Fruit fly (Drosophila melanogaster) whole organism, embryonic: ENCODE measurements around the gene Bx42.

Experiments used
- Aef1 ChIP-seq: fragments of 200-800 bp; sonication (Bioruptor generic); IDR thresholded peaks from 3 replicates; pipeline ENCODE4 v1.3.6; 2022; ENCODE audit warnings: missing biosample characterization, missing genetic modification characterization
- Bgb ChIP-seq: fragments of 200-800 bp; sonication (Bioruptor generic); IDR thresholded peaks from 2 replicates; pipeline ENCODE4 v1.3.6; 2022; ENCODE audit warnings: missing biosample characterization, missing genetic modification characterization; ENCODE audit not compliant: partially characterized antibody
- CG10147 ChIP-seq: fragments of 200-800 bp; sonication (Bioruptor generic); optimal IDR thresholded peaks from 2 replicates; lab custom pipeline; 2019; ENCODE audit warnings: missing biosample characterization, mild to moderate bottlenecking, missing genetic modification characterization, moderate library complexity
- CG10209 ChIP-seq: fragments of 200-800 bp; sonication (Bioruptor generic); optimal IDR thresholded peaks from 3 replicates; lab custom pipeline; 2017; ENCODE audit warnings: missing biosample characterization, mild to moderate bottlenecking, missing genetic modification characterization, missing genetic modification reagents
- CG10321 ChIP-seq: fragments of 200-800 bp; sonication (Bioruptor generic); IDR thresholded peaks from 2 replicates; pipeline ENCODE4 v1.3.6; 2022; ENCODE audit warnings: missing biosample characterization, missing genetic modification characterization
- CG10654 ChIP-seq: fragments of 200-800 bp; sonication (Bioruptor generic); optimal IDR thresholded peaks from 2 replicates; lab custom pipeline; 2016; ENCODE audit warnings: missing biosample characterization, missing genetic modification characterization
- CG13424 ChIP-seq: fragments of 200-800 bp; sonication (Bioruptor generic); optimal IDR thresholded peaks from 2 replicates; lab custom pipeline; 2019; ENCODE audit warnings: missing biosample characterization, mild to moderate bottlenecking, missing genetic modification characterization, moderate library complexity
- CG1647 ChIP-seq: fragments of 200-800 bp; sonication (Bioruptor generic); optimal IDR thresholded peaks from 3 replicates; lab custom pipeline; 2016; ENCODE audit warnings: missing biosample characterization, missing genetic modification characterization
- CG17829 ChIP-seq: fragments of 200-800 bp; optimal IDR thresholded peaks from 2 replicates; lab custom pipeline; 2019; ENCODE audit warnings: missing biosample characterization, mild to moderate bottlenecking, missing genetic modification characterization, moderate library complexity
- CG2889 ChIP-seq: fragments of 200-800 bp; sonication (Bioruptor generic); IDR thresholded peaks from 3 replicates; pipeline ENCODE4 v1.3.6; 2022; ENCODE audit warnings: missing biosample characterization, missing genetic modification characterization
- CG30403 ChIP-seq: fragments of 200-800 bp; sonication (Bioruptor generic); optimal IDR thresholded peaks from 3 replicates; lab custom pipeline; 2016; ENCODE audit warnings: missing biosample characterization, missing genetic modification characterization
- CG32532 ChIP-seq: fragments of 200-800 bp; sonication (Bioruptor generic); IDR thresholded peaks from 2 replicates; pipeline ENCODE4 v1.3.6; 2022; ENCODE audit warnings: missing biosample characterization, missing genetic modification characterization
- CG4404 ChIP-seq: fragments of 200-800 bp; sonication (Bioruptor generic); IDR thresholded peaks from 2 replicates; pipeline ENCODE4 v1.3.6; 2022; ENCODE audit warnings: missing biosample characterization, missing genetic modification characterization
- CG4854 ChIP-seq: fragments of 200-800 bp; sonication (Bioruptor generic); optimal IDR thresholded peaks from 2 replicates; lab custom pipeline; 2016; ENCODE audit warnings: missing biosample characterization, missing genetic modification characterization, inconsistent platforms
- CG6272 ChIP-seq: fragments of 200-800 bp; sonication (Bioruptor generic); IDR thresholded peaks from 2 replicates; pipeline ENCODE4 v1.3.6; 2022; ENCODE audit warnings: missing biosample characterization, missing genetic modification characterization
- CG7556 ChIP-seq: fragments of 200-800 bp; sonication (Bioruptor generic); optimal IDR thresholded peaks from 2 replicates; lab custom pipeline; 2017; ENCODE audit warnings: missing biosample characterization, mild to moderate bottlenecking, missing genetic modification characterization
- CG7839 ChIP-seq: fragments of 200-800 bp; sonication (Bioruptor generic); optimal IDR thresholded peaks from 3 replicates; lab custom pipeline; 2018; ENCODE audit warnings: missing biosample characterization, mild to moderate bottlenecking, missing genetic modification characterization, moderate library complexity
- CG8944 ChIP-seq: fragments of 200-800 bp; sonication (Bioruptor generic); optimal IDR thresholded peaks from 3 replicates; lab custom pipeline; 2016; ENCODE audit warnings: missing biosample characterization, missing genetic modification characterization
- CG9215 ChIP-seq: fragments of 200-800 bp; sonication (Bioruptor generic); IDR thresholded peaks from 2 replicates; pipeline ENCODE4 v1.3.6; 2022; ENCODE audit warnings: missing biosample characterization, missing genetic modification characterization
- Fer3 ChIP-seq: fragments of 200-800 bp; sonication (Bioruptor generic); optimal IDR thresholded peaks from 2 replicates; lab custom pipeline; 2018; ENCODE audit warnings: missing biosample characterization, mild to moderate bottlenecking, missing genetic modification characterization, moderate library complexity
- HHEX ChIP-seq: fragments of 200-800 bp; sonication (Bioruptor generic); optimal IDR thresholded peaks from 3 replicates; lab custom pipeline; 2017; ENCODE audit warnings: missing biosample characterization, mild to moderate bottlenecking, missing genetic modification characterization, missing genetic modification reagents
- Meics ChIP-seq: fragments of 200-800 bp; sonication (Bioruptor generic); optimal IDR thresholded peaks from 2 replicates; lab custom pipeline; 2017; ENCODE audit warnings: missing biosample characterization, mild to moderate bottlenecking, missing genetic modification characterization
- NfI ChIP-seq: fragments of 200-800 bp; sonication (Bioruptor generic); optimal IDR thresholded peaks from 3 replicates; lab custom pipeline; 2018; ENCODE audit warnings: missing biosample characterization, mild to moderate bottlenecking, missing genetic modification characterization, moderate library complexity
- Opbp ChIP-seq: fragments of 200-800 bp; sonication (Bioruptor generic); IDR thresholded peaks from 3 replicates; pipeline ENCODE4 v1.3.6; 2022; ENCODE audit warnings: missing biosample characterization, missing genetic modification characterization; ENCODE audit not compliant: partially characterized antibody
- Rfx ChIP-seq: fragments of 200-800 bp; sonication (Bioruptor generic); IDR thresholded peaks from 2 replicates; pipeline ENCODE4 v1.3.6; 2022; ENCODE audit warnings: missing biosample characterization, missing genetic modification characterization
- Xbp1 ChIP-seq: fragments of 200-800 bp; sonication (Bioruptor generic); optimal IDR thresholded peaks from 3 replicates; lab custom pipeline; 2016; ENCODE audit warnings: missing biosample characterization, mild to moderate bottlenecking, missing genetic modification characterization
- Xrp1 ChIP-seq: fragments of 200-800 bp; sonication (Bioruptor generic); IDR thresholded peaks from 2 replicates; pipeline ENCODE4 v1.3.6; 2022; ENCODE audit warnings: missing biosample characterization, missing genetic modification characterization
- abd-A ChIP-seq: fragments of 200-800 bp; sonication (Bioruptor generic); optimal IDR thresholded peaks from 3 replicates; lab custom pipeline; 2019; ENCODE audit warnings: missing biosample characterization, mild to moderate bottlenecking, missing genetic modification characterization, moderate library complexity
- ash1 ChIP-seq: fragments of 200-800 bp; sonication (Bioruptor generic); optimal IDR thresholded peaks from 2 replicates; lab custom pipeline; 2018; ENCODE audit warnings: missing biosample characterization, mild to moderate bottlenecking, missing genetic modification characterization
- bab2 ChIP-seq: fragments of 200-800 bp; sonication (Bioruptor generic); optimal IDR thresholded peaks from 2 replicates; lab custom pipeline; 2016; ENCODE audit warnings: missing biosample characterization, missing genetic modification characterization
- bcd ChIP-seq: fragments of 200-800 bp; sonication (Bioruptor generic); optimal IDR thresholded peaks from 2 replicates; lab custom pipeline; 2017; ENCODE audit warnings: missing biosample characterization, mild to moderate bottlenecking, missing genetic modification characterization
- br ChIP-seq: fragments of >200 bp; optimal IDR thresholded peaks from 2 replicates; lab custom pipeline; 2017
- bsh ChIP-seq, 2 experiments: fragments of 200-800 bp; sonication (Bioruptor generic); optimal IDR thresholded peaks; 2 replicates each; lab custom pipeline; 2017 to 2018; ENCODE audit warnings: mild to moderate bottlenecking in 2 of 2, missing biosample characterization in 2 of 2, missing genetic modification characterization in 2 of 2, moderate library complexity in 1 of 2
- chif ChIP-seq, 2 experiments: fragments of 200-800 bp; sonication (Bioruptor generic); optimal IDR thresholded peaks; 3 replicates each; lab custom pipeline; 2016; ENCODE audit warnings: missing biosample characterization in 2 of 2, missing genetic modification characterization in 2 of 2
- ci ChIP-seq: fragments of 200-800 bp; sonication (Bioruptor generic); IDR thresholded peaks from 3 replicates; pipeline ENCODE4 v1.3.6; 2022; ENCODE audit warnings: missing biosample characterization, missing genetic modification characterization
- dmrt11E ChIP-seq: fragments of 200-800 bp; sonication (Bioruptor generic); optimal IDR thresholded peaks from 3 replicates; lab custom pipeline; 2018; ENCODE audit warnings: missing biosample characterization, mild to moderate bottlenecking, missing genetic modification characterization, moderate library complexity
- esg ChIP-seq: fragments of 200-800 bp; sonication (Bioruptor generic); conservative IDR thresholded peaks from 2 replicates; pipeline ENCODE4 v1.3.6; 2022; ENCODE audit warnings: missing biosample characterization, missing genetic modification characterization
- gem ChIP-seq: fragments of 200-800 bp; sonication (Bioruptor generic); optimal IDR thresholded peaks from 2 replicates; lab custom pipeline; 2019; ENCODE audit warnings: missing biosample characterization, mild to moderate bottlenecking, missing genetic modification characterization, moderate library complexity
- grau ChIP-seq: fragments of 200-800 bp; optimal IDR thresholded peaks from 3 replicates; lab custom pipeline; 2019; ENCODE audit warnings: missing biosample characterization, mild to moderate bottlenecking, missing genetic modification characterization, moderate library complexity
- gsb ChIP-seq: fragments of 200-800 bp; sonication (Bioruptor generic); IDR thresholded peaks from 2 replicates; pipeline ENCODE4 v1.3.6; 2022; ENCODE audit warnings: missing biosample characterization, missing genetic modification characterization
- luna ChIP-seq: fragments of 200-800 bp; sonication (Bioruptor generic); optimal IDR thresholded peaks from 2 replicates; lab custom pipeline; 2016; ENCODE audit warnings: missing biosample characterization, missing genetic modification characterization
- mam ChIP-seq: fragments of 200-800 bp; sonication (Bioruptor generic); optimal IDR thresholded peaks from 3 replicates; lab custom pipeline; 2016; ENCODE audit warnings: missing biosample characterization, missing genetic modification characterization
- nerfin-1 ChIP-seq: fragments of 200-800 bp; sonication (Bioruptor generic); optimal IDR thresholded peaks from 3 replicates; lab custom pipeline; 2019; ENCODE audit warnings: missing biosample characterization, mild to moderate bottlenecking, missing genetic modification characterization, moderate library complexity
- phol ChIP-seq: fragments of 200-800 bp; sonication (Bioruptor generic); optimal IDR thresholded peaks from 3 replicates; lab custom pipeline; 2018; ENCODE audit warnings: missing biosample characterization, mild to moderate bottlenecking, missing genetic modification characterization, moderate library complexity
- run ChIP-seq: fragments of 200-800 bp; sonication (Bioruptor generic); optimal IDR thresholded peaks from 3 replicates; lab custom pipeline; 2018; ENCODE audit warnings: missing biosample characterization, mild to moderate bottlenecking, missing genetic modification characterization
- sisA ChIP-seq: fragments of 200-800 bp; sonication (Bioruptor generic); IDR thresholded peaks from 2 replicates; pipeline ENCODE4 v1.3.6; 2022; ENCODE audit warnings: missing biosample characterization, missing genetic modification characterization
- trh ChIP-seq: fragments of 200-800 bp; sonication (Bioruptor generic); optimal IDR thresholded peaks from 2 replicates; lab custom pipeline; 2016; ENCODE audit warnings: missing biosample characterization, missing genetic modification characterization
- unpg ChIP-seq: fragments of 200-800 bp; sonication (Bioruptor generic); optimal IDR thresholded peaks from 3 replicates; lab custom pipeline; 2018; ENCODE audit warnings: missing biosample characterization, mild to moderate bottlenecking, missing genetic modification characterization, moderate library complexity

Bx42 gene

DNA sequence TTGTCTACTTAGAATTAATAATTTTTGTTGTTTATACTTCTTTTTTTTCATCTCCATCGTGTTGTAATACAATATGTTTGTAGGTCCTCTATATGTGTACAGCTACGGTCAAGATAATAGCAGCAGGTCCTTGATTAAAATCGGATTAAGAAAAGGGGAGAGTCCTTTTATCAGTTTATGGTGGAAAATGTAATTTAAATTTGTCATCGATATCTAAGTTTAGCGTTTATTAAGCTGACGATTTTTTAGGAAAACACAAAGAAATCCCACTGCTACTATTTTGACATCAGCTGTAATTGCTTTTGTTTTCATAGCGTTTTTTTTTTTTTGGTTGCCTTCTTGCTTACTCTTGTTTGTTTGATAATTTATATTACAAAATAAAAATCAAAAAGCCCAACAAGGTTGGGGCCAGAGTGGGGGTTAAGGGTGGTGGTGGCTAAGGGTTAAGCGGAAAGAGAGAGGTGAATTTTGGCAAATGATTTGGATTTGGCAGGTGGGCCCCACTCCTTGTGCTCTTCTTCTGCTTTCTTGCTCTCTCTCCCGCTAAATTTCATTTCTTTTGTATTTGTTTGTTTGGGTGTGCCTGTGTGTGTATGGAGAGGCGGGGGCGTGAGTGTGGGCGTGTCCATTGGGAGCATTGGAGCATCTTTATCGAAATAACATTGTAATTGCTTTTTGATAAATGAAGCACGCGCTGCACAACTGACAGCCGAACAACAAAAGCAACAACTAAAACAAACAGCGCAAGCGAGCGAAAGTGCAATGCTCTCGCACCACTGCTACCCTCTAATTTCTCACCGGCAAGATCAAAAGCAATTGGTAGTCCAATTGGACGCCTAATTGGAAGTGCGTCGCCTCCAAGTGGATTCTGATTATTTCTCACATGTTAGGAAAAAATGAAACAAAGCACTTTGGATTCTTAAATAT is 14.7 kb upstream of the Bx42 start (continued):
- TF ChIP-seq CG2889 (GFP tag; lab: Robert Waterston, UW) (no peak), mam (GFP tag; lab: Kevin White, UChicago) (peak; percentile 47), Xbp1 (GFP tag; lab: Kevin White, UChicago) (peak; percentile 45), esg (GFP tag; lab: Robert Waterston, UW) (peak; percentile 25; the same call in 1 of the 2 replicates), Rfx (GFP tag; lab: Robert Waterston, UW) (peak; percentile 34; the same call in 1 of the 2 replicates), CG10654 (GFP tag; lab: Kevin White, UChicago) (no peak), trh (no peak), ci (GFP tag; lab: Robert Waterston, UW) (peak; percentile 12; the same call in 1 of the 3 replicates), bcd (peak; percentile 29), CG1647 (GFP tag; lab: Kevin White, UChicago) (peak; percentile 19), CG4404 (GFP tag; lab: Robert Waterston, UW) (no peak), luna (GFP tag; lab: Kevin White, UChicago) (no peak), abd-A (tag; lab: Kevin White, UChicago) (no peak), Opbp (GFP tag; lab: Robert Waterston, UW) (no peak), gem (tag; lab: Kevin White, UChicago) (peak; percentile 71), CG7839 (peak; percentile 64), grau (peak; percentile 56), Xrp1 (GFP tag; lab: Robert Waterston, UW) (peak; percentile 48; the same call in 1 of the 2 replicates), sisA (GFP tag; lab: Robert Waterston, UW) (peak; percentile 40; the same call in 1 of the 2 replicates), CG9215 (no peak), Bgb (GFP tag; lab: Robert Waterston, UW) (0 out of 2 replicates have a peak, but pooled peaks have one; percentile 9), CG6272 (no peak), HHEX (GFP tag; lab: Kevin White, UChicago) (peak; percentile 45), gsb (GFP tag; lab: Robert Waterston, UW) (no peak), CG17829 (tag; lab: Kevin White, UChicago) (peak; percentile 40), CG32532 (GFP tag; lab: Robert Waterston, UW) (peak; percentile 58; the same call in 1 of the 2 replicates), CG7556 (peak; percentile 46), br (lab: Kevin White, UChicago) (no peak), Aef1 (GFP tag; lab: Robert Waterston, UW) (peak; percentile 16; the same call in 1 of the 3 replicates), chif (GFP tag; optimal IDR thresholded peaks at IDR 0.05; lab: Kevin White, UChicago) (peak in 1 of 2 experiments; percentile 52), NfI (GFP tag; lab: Kevin White, UChicago) (peak; percentile 28), bab2 (GFP tag; lab: Kevin White, UChicago) (peak; percentile 33), CG4854 (GFP tag; lab: Kevin White, UChicago) (peak; percentile 12), nerfin-1 (tag; lab: Kevin White, UChicago) (peak; percentile 6), CG10209 (peak; percentile 20), CG30403 (GFP tag; lab: Kevin White, UChicago) (peak; percentile 36), Meics (GFP tag; lab: Kevin White, UChicago) (peak; percentile 60), ash1 (GFP tag; lab: Kevin White, UChicago) (no peak), phol (peak; percentile 54), bsh (GFP tag; optimal IDR thresholded peaks at IDR 0.05; lab: Kevin White, UChicago) (peak in 1 of 2 experiments; percentile 62), unpg (GFP tag; lab: Kevin White, UChicago) (peak; percentile 52), CG10321 (GFP tag; lab: Robert Waterston, UW) (no peak), Fer3 (peak; percentile 50), CG10147 (peak; percentile 15), dmrt11E (tag; lab: Kevin White, UChicago) (peak; percentile 11), CG8944 (no peak), run (tag; lab: Kevin White, UChicago) (no peak), CG13424 (tag; lab: Kevin White, UChicago) (peak; percentile 50)
